Fruit fly (Drosophila melanogaster): ENCODE measurements around the gene mRpL39.

DNA sequence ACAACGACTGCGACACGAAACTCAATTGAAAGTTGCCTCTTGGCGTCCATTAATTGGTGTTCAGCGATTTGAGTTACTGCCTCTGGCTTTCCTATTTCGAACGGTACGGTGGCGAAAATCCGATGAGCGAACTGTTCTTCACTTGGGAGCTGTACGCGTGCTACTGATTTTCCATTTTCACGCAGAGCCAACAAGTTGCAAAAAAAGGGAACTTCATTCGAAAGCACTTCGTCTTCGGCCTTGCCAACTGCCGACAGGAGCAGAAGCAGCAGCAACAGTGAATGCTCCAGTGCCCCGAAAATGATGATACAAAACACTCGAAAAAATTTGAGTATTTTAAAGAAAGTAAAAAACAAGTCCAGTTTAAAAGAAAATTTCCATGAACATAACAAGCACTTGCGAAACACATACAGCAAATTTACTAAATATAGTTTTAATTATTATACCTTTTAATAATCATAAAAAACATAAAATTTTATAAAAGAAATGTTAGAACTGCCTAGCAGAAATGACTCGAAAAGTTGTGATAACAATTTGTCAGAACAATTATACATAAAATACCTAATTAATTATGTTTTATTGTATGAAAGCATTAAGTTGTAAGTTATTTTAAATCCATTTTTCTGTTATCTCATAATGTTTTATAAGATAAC, 34.7 kb upstream of the mRpL39 start:
- TF ChIP-seq CG5204 (GFP tag; optimal IDR thresholded peaks at IDR 0.05) (no peak), CG11617 (GFP tag; optimal IDR thresholded peaks at IDR 0.05) (no peak), Crg-1 (GFP tag; optimal IDR thresholded peaks at IDR 0.05) (no peak), CG7045 (GFP tag; optimal IDR thresholded peaks at IDR 0.05) (no peak), pad (GFP tag; optimal IDR thresholded peaks at IDR 0.05) (no peak), Clk (GFP tag; optimal IDR thresholded peaks at IDR 0.05) (no peak), ovo (GFP tag; optimal IDR thresholded peaks at IDR 0.05) (no peak), CG12768 (GFP tag; optimal IDR thresholded peaks at IDR 0.05) (no peak), Hr96 (GFP tag; optimal IDR thresholded peaks at IDR 0.05) (no peak), bab1 (GFP tag; optimal IDR thresholded peaks at IDR 0.05) (no peak), kay (GFP tag; ENCODE audit: borderline replicate concordance) (no peak)

Measured in whole organism, adult.